Fruit fly (Drosophila melanogaster) whole organism, pupa: Measurements from ENCODE around the gene CG5273.

Experiments used
- CG10348 ChIP-seq: fragments of 200-800 bp; sonication (Bioruptor generic); IDR thresholded peaks from 2 replicates; pipeline ENCODE4 v1.3.6; 2022; ENCODE audit warnings: missing biosample characterization, missing genetic modification characterization
- CG12605 ChIP-seq: fragments of 200-800 bp; sonication (Bioruptor generic); IDR thresholded peaks from 2 replicates; pipeline ENCODE4 v1.3.6; 2022; ENCODE audit warnings: missing biosample characterization, missing genetic modification characterization
- CG13204 ChIP-seq: fragments of 200-800 bp; sonication (Bioruptor generic); optimal IDR thresholded peaks from 2 replicates; lab custom pipeline; 2018; ENCODE audit warnings: missing biosample characterization, mild to moderate bottlenecking, missing genetic modification characterization, moderate library complexity
- CG14655 ChIP-seq: fragments of 200-800 bp; sonication (Bioruptor generic); optimal IDR thresholded peaks from 3 replicates; lab custom pipeline; 2017; ENCODE audit warnings: mild to moderate bottlenecking, missing biosample characterization, missing genetic modification reagents, missing genetic modification characterization
- CG15710 ChIP-seq: fragments of 200-800 bp; sonication (Bioruptor generic); optimal IDR thresholded peaks from 2 replicates; lab custom pipeline; 2018; ENCODE audit warnings: missing biosample characterization, mild to moderate bottlenecking, missing genetic modification characterization, moderate library complexity
- CG17806 ChIP-seq: fragments of 200-800 bp; sonication (Bioruptor generic); optimal IDR thresholded peaks from 2 replicates; lab custom pipeline; 2018; ENCODE audit warnings: missing biosample characterization, mild to moderate bottlenecking, missing genetic modification characterization, moderate library complexity
- CG32121 ChIP-seq: fragments of 200-800 bp; sonication (Bioruptor generic); IDR thresholded peaks from 2 replicates; pipeline ENCODE4 v1.3.6; 2022; ENCODE audit warnings: missing biosample characterization, missing genetic modification characterization
- CG34367 ChIP-seq: fragments of 200-800 bp; sonication (Bioruptor generic); optimal IDR thresholded peaks from 2 replicates; lab custom pipeline; 2018; ENCODE audit warnings: missing biosample characterization, mild to moderate bottlenecking, missing genetic modification characterization
- CG4496 ChIP-seq: fragments of 200-800 bp; sonication (Bioruptor generic); IDR thresholded peaks from 3 replicates; pipeline ENCODE4 v1.3.6; 2022; ENCODE audit warnings: missing biosample characterization, missing genetic modification characterization
- CG8159 ChIP-seq: fragments of 200-800 bp; sonication (Bioruptor generic); optimal IDR thresholded peaks from 3 replicates; lab custom pipeline; 2018; ENCODE audit warnings: missing biosample characterization, mild to moderate bottlenecking, missing genetic modification characterization, moderate library complexity
- CG8301 ChIP-seq: fragments of 200-800 bp; sonication (Bioruptor generic); optimal IDR thresholded peaks from 2 replicates; lab custom pipeline; 2018; ENCODE audit warnings: missing biosample characterization, mild to moderate bottlenecking, missing genetic modification characterization
- CG9948 ChIP-seq: fragments of 200-800 bp; sonication (Bioruptor generic); optimal IDR thresholded peaks from 2 replicates; lab custom pipeline; 2018; ENCODE audit warnings: missing biosample characterization, mild to moderate bottlenecking, missing genetic modification characterization, moderate library complexity
- D1 ChIP-seq: fragments of 200-800 bp; sonication (Bioruptor generic); optimal IDR thresholded peaks from 2 replicates; lab custom pipeline; 2018; ENCODE audit warnings: missing biosample characterization, mild to moderate bottlenecking, missing genetic modification characterization, moderate library complexity
- EcR ChIP-seq: fragments of 200-800 bp; sonication (Bioruptor generic); optimal IDR thresholded peaks from 3 replicates; lab custom pipeline; 2019; ENCODE audit warnings: missing biosample characterization, missing genetic modification characterization, mild to moderate bottlenecking, moderate library complexity, missing genetic modification reagents
- Ets98B ChIP-seq: fragments of 200-800 bp; sonication (Bioruptor generic); IDR thresholded peaks from 2 replicates; pipeline ENCODE4 v1.3.6; 2022; ENCODE audit warnings: missing biosample characterization, missing genetic modification characterization
- Pif1A ChIP-seq: fragments of 200-800 bp; sonication (Bioruptor generic); optimal IDR thresholded peaks from 3 replicates; lab custom pipeline; 2016; ENCODE audit warnings: missing biosample characterization, missing genetic modification characterization
- Pif1B ChIP-seq: fragments of 200-800 bp; sonication (Bioruptor generic); optimal IDR thresholded peaks from 3 replicates; lab custom pipeline; 2016; ENCODE audit warnings: missing biosample characterization, missing genetic modification characterization
- Snoo ChIP-seq: fragments of 200-800 bp; sonication (Bioruptor generic); optimal IDR thresholded peaks from 3 replicates; lab custom pipeline; 2017; ENCODE audit warnings: missing biosample characterization, mild to moderate bottlenecking, missing genetic modification characterization, inconsistent platforms
- fd96Ca ChIP-seq: fragments of 200-800 bp; sonication (Bioruptor generic); IDR thresholded peaks from 3 replicates; pipeline ENCODE4 v1.3.6; 2022; ENCODE audit warnings: missing biosample characterization, missing genetic modification characterization
- gl ChIP-seq: fragments of 200-800 bp; sonication (Bioruptor generic); optimal IDR thresholded peaks from 2 replicates; lab custom pipeline; 2018; ENCODE audit warnings: missing biosample characterization, mild to moderate bottlenecking, missing genetic modification characterization
- rn ChIP-seq: fragments of 200-800 bp; sonication (Bioruptor generic); IDR thresholded peaks from 2 replicates; pipeline ENCODE4 v1.3.6; 2022; ENCODE audit warnings: missing biosample characterization, missing genetic modification characterization

Gene CG5273

DNA sequence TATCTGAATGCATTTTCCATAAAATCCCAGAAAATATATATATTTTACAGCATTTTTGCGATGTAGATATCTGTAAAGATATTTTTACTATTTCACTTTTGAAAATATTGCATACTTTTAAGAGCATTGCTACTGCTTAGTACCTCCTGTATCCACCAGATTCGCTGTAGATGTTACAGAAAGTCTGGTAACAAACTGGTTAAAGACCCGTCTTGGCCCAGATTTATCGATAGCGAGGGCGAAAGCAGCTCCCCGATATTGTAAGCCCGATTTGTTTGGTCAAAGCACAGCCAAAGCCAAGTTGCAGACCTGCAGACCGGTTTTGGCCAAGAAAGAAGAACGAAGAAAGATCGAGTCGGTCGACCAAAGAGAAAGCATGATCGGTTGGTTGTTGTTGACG is 25.1 kb downstream of the CG5273 start, which contains the start of gene tw:
Gene tw (plus strand): TSS at position 291 of the 400 bp plus-strand sequence.
- no peak for TF ChIP-seq D1
- no peak for TF ChIP-seq CG10348 (GFP tag; lab: Robert Waterston, UW)
- TF ChIP-seq CG32121 (GFP tag; lab: Robert Waterston, UW) = no peak
- no peak for TF ChIP-seq fd96Ca (GFP tag; lab: Robert Waterston, UW)
- no peak for TF ChIP-seq CG8301 (tag; lab: Kevin White, UChicago)
- no peak for TF ChIP-seq CG34367 (tag; lab: Kevin White, UChicago)
- TF ChIP-seq Pif1A (GFP tag; lab: Kevin White, UChicago) = no peak
- no peak for TF ChIP-seq Snoo (tag; lab: Kevin White, UChicago)
- no peak for TF ChIP-seq CG14655 (GFP tag; lab: Kevin White, UChicago)
- TF ChIP-seq rn (GFP tag; lab: Robert Waterston, UW) = no peak
- no peak for TF ChIP-seq CG8159 (tag; lab: Kevin White, UChicago)
- TF ChIP-seq CG13204 (GFP tag; lab: Kevin White, UChicago) = no peak
- no peak for TF ChIP-seq CG17806 (tag; lab: Kevin White, UChicago)
- no peak for TF ChIP-seq EcR
- no peak for TF ChIP-seq gl (tag; lab: Kevin White, UChicago)
- TF ChIP-seq CG9948 (tag; lab: Kevin White, UChicago) = no peak
- no peak for TF ChIP-seq CG15710 (tag; lab: Kevin White, UChicago)
- no peak for TF ChIP-seq CG4496 (GFP tag; lab: Robert Waterston, UW)
- no peak for TF ChIP-seq CG12605 (GFP tag; lab: Robert Waterston, UW)
- TF ChIP-seq Pif1B = no peak

DNA sequence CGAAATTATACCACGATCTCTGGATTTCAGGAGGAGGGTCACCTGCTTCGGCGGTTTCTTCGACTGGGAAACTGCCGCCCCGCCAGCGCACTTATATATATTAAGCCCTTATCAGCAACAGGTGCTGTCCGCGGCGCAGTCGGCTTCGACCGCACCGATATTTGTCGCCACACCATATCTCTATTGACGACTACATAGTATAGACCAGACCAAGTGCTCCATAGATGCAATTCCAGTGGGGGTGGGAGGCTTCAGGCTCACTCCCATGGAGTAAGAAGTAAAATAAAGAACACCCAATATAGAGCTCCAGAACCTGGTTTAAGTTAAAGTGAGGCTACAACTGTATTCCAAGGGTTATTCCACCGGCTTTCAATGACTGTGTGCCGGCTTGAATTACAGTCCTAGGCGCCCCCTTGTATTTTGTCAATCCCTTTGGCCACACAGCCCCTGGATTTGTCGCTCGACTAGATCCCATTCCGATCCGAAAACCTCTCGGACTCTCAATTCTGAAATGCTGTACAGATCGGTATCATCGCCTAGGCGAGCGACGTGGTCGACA is 30.7 kb downstream of the CG5273 start, which contains the start of gene CG13360:
Gene CG13360 (minus strand): TSS at position 51 of the 559 bp plus-strand sequence.
- TF ChIP-seq Pif1B = no peak
- no peak for TF ChIP-seq CG4496 (GFP tag; lab: Robert Waterston, UW)
- no peak for TF ChIP-seq CG15710 (tag; lab: Kevin White, UChicago)
- TF ChIP-seq CG17806 (tag; lab: Kevin White, UChicago) = no peak
- TF ChIP-seq CG10348 (GFP tag; lab: Robert Waterston, UW) = no peak
- no peak for TF ChIP-seq CG32121 (GFP tag; lab: Robert Waterston, UW)
- TF ChIP-seq Snoo (tag; lab: Kevin White, UChicago) = no peak
- TF ChIP-seq CG8159 (tag; lab: Kevin White, UChicago) = no peak
- no peak for TF ChIP-seq CG13204 (GFP tag; lab: Kevin White, UChicago)
- no peak for TF ChIP-seq D1
- TF ChIP-seq Ets98B (GFP tag; lab: Robert Waterston, UW) = no peak
- no peak for TF ChIP-seq rn (GFP tag; lab: Robert Waterston, UW)
- no peak for TF ChIP-seq fd96Ca (GFP tag; lab: Robert Waterston, UW)

DNA sequence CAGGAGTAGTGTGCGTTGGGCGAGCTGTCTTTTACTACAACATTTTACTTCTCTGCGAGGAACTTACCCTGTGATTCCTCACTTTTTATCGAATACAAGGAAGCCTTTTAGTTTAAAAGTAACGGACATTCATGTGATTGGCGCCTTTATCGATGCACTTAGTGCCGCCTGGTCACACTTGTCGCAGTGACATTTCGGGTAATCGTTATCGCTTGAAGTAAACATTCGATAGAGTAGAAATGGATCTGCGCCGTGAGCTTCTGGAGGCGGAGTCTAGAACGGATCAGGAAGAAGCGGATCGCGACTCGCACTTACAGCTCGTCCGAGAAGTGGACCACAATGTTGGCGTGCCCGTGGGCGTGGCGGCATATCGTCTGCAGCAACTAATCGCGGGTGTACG is 33.5 kb downstream of the CG5273 start, which contains the start of gene CG16989:
Gene CG16989 (plus strand): TSS at position 225 of the 400 bp plus-strand sequence.
- TF ChIP-seq CG8301 (tag; lab: Kevin White, UChicago) = no peak
- TF ChIP-seq, all 21 proteins: peak for 0

dm6 chrX:796397-796989 is 37.1 kb downstream of the CG5273 start:
- TF ChIP-seq gl (tag; lab: Kevin White, UChicago) (no peak), fd96Ca (GFP tag; lab: Robert Waterston, UW) (0 out of 3 replicates have a peak, but pooled peaks have one; percentile 58), CG17806 (tag; lab: Kevin White, UChicago) (no peak), CG10348 (GFP tag; lab: Robert Waterston, UW) (no peak), rn (GFP tag; lab: Robert Waterston, UW) (no peak), Pif1A (GFP tag; lab: Kevin White, UChicago) (no peak), Pif1B (no peak), Snoo (tag; lab: Kevin White, UChicago) (peak; percentile 5), CG14655 (GFP tag; lab: Kevin White, UChicago) (no peak), CG8159 (tag; lab: Kevin White, UChicago) (no peak), CG8301 (tag; lab: Kevin White, UChicago) (no peak), Ets98B (GFP tag; lab: Robert Waterston, UW) (peak; percentile 33; the same call in 1 of the 2 replicates), CG12605 (GFP tag; lab: Robert Waterston, UW) (no peak), EcR (peak; percentile 53), CG15710 (tag; lab: Kevin White, UChicago) (no peak), D1 (no peak), CG4496 (GFP tag; lab: Robert Waterston, UW) (no peak), CG13204 (GFP tag; lab: Kevin White, UChicago) (peak; percentile 6), CG34367 (tag; lab: Kevin White, UChicago) (no peak), CG9948 (tag; lab: Kevin White, UChicago) (no peak), CG32121 (GFP tag; lab: Robert Waterston, UW) (0 out of 2 replicates have a peak, but pooled peaks have one; percentile 14)
- TF ChIP-seq, all 21 proteins: peak for 6

DNA sequence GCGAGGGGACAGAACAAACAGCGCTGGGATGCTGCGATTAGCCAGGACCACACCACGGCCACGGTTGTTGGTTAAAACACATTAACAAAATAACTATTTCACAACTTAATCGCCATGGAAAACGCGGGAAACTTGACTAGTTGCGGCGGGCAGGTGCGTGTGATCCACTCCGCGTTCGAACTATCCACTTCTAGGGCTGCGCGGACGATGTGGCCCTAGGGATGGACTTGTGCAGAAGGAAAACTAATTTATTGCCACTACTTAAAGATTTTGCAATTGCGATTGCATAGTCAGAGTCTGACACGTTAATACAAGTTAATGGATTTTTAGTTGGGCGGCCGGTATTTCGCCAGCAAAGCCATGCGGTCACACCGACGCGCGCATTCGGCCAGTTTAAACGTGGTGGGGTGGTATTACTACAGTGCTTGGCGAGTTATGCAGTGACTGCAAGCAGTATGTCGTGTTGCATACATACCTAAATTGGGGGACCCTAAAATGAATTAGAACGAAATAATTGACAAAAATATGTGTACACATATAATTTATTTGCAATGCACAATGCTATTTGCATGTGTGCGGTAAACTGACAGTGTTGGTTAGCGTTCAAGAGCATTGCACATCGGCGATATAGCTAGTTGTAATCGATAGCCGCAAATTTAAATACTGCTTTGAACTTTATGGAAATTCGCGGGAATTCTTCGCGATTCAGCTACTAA is 41.9 kb downstream of the CG5273 start, which contains the start of gene Rbf:
Gene Rbf (minus strand): TSS at position 323 of the 716 bp plus-strand sequence.
- TF ChIP-seq CG9948 (tag; lab: Kevin White, UChicago) (no peak), CG14655 (GFP tag; lab: Kevin White, UChicago) (no peak), EcR (no peak), Snoo (tag; lab: Kevin White, UChicago) (no peak), CG32121 (GFP tag; lab: Robert Waterston, UW) (no peak), gl (tag; lab: Kevin White, UChicago) (no peak), Ets98B (GFP tag; lab: Robert Waterston, UW) (no peak), fd96Ca (GFP tag; lab: Robert Waterston, UW) (no peak), Pif1B (no peak), CG8301 (tag; lab: Kevin White, UChicago) (no peak), D1 (no peak), CG12605 (GFP tag; lab: Robert Waterston, UW) (no peak), CG10348 (GFP tag; lab: Robert Waterston, UW) (no peak), CG17806 (tag; lab: Kevin White, UChicago) (no peak), CG4496 (GFP tag; lab: Robert Waterston, UW) (no peak), CG15710 (tag; lab: Kevin White, UChicago) (no peak)
